Fruit fly (Drosophila melanogaster) whole organism, embryonic: ENCODE measurements around the gene CG14286.

Experiments
- Atf-2 ChIP-seq: fragments of 200-800 bp; sonication (Bioruptor generic); optimal IDR thresholded peaks from 2 replicates; lab custom pipeline; 2016; ENCODE audit warnings: missing biosample characterization, missing genetic modification characterization
- CG1024 ChIP-seq: fragments of 200-800 bp; sonication (Bioruptor generic); IDR thresholded peaks from 2 replicates; pipeline ENCODE4 v1.3.6; 2022; ENCODE audit warnings: missing biosample characterization, missing genetic modification characterization
- CG10431 ChIP-seq: fragments of 200-800 bp; sonication (Bioruptor generic); optimal IDR thresholded peaks from 3 replicates; lab custom pipeline; 2018; ENCODE audit warnings: missing biosample characterization, mild to moderate bottlenecking, missing genetic modification characterization
- CG10543 ChIP-seq: fragments of 200-800 bp; sonication (Bioruptor generic); optimal IDR thresholded peaks from 3 replicates; lab custom pipeline; 2017; ENCODE audit warnings: missing biosample characterization, mild to moderate bottlenecking, missing genetic modification characterization, moderate library complexity
- CG10565 ChIP-seq: fragments of 200-800 bp; sonication (Bioruptor generic); optimal IDR thresholded peaks from 3 replicates; lab custom pipeline; 2016; ENCODE audit warnings: missing biosample characterization, mild to moderate bottlenecking, missing genetic modification characterization
- CG11504 ChIP-seq: fragments of 200-800 bp; sonication (Bioruptor generic); optimal IDR thresholded peaks from 3 replicates; lab custom pipeline; 2019; ENCODE audit warnings: missing biosample characterization, mild to moderate bottlenecking, missing genetic modification characterization, moderate library complexity
- CG11723 ChIP-seq: fragments of 200-800 bp; sonication (Bioruptor generic); optimal IDR thresholded peaks from 2 replicates; lab custom pipeline; 2017; ENCODE audit warnings: missing biosample characterization, mild to moderate bottlenecking, missing genetic modification characterization
- CG12155 ChIP-seq: fragments of 200-800 bp; sonication (Bioruptor generic); optimal IDR thresholded peaks from 3 replicates; lab custom pipeline; 2016; ENCODE audit warnings: missing biosample characterization, missing genetic modification characterization
- CG12744 ChIP-seq: fragments of 200-800 bp; sonication (Bioruptor generic); optimal IDR thresholded peaks from 2 replicates; lab custom pipeline; 2016; ENCODE audit warnings: missing biosample characterization, missing genetic modification characterization
- CG14014 ChIP-seq: fragments of 200-800 bp; sonication (Bioruptor generic); IDR thresholded peaks from 2 replicates; pipeline ENCODE4 v1.3.6; 2022; ENCODE audit warnings: missing biosample characterization, missing genetic modification characterization
- CG15011 ChIP-seq: fragments of 200-800 bp; sonication (Bioruptor generic); optimal IDR thresholded peaks from 3 replicates; lab custom pipeline; 2018; ENCODE audit warnings: missing biosample characterization, mild to moderate bottlenecking, missing genetic modification characterization
- CG17802 ChIP-seq: fragments of 200-800 bp; sonication (Bioruptor generic); optimal IDR thresholded peaks from 2 replicates; lab custom pipeline; 2018; ENCODE audit warnings: missing biosample characterization, mild to moderate bottlenecking, missing genetic modification characterization, moderate library complexity
- CG2116 ChIP-seq: fragments of 200-800 bp; sonication (Bioruptor generic); optimal IDR thresholded peaks from 3 replicates; lab custom pipeline; 2018; ENCODE audit warnings: missing biosample characterization, mild to moderate bottlenecking, missing genetic modification characterization
- CG2678 ChIP-seq: fragments of 200-800 bp; sonication (Bioruptor generic); optimal IDR thresholded peaks from 3 replicates; lab custom pipeline; 2019; ENCODE audit warnings: missing biosample characterization, mild to moderate bottlenecking, missing genetic modification characterization, moderate library complexity
- CG2875 ChIP-seq: fragments of 200-800 bp; sonication (Bioruptor generic); optimal IDR thresholded peaks from 2 replicates; lab custom pipeline; 2017; ENCODE audit warnings: missing biosample characterization, mild to moderate bottlenecking, missing genetic modification characterization, missing genetic modification reagents
- CG3726 ChIP-seq: fragments of 200-800 bp; sonication (Bioruptor generic); IDR thresholded peaks from 3 replicates; pipeline ENCODE4, ENCODE4 v1.3.6; 2022; ENCODE audit warnings: missing biosample characterization, missing genetic modification characterization
- CG43689 ChIP-seq: fragments of 200-800 bp; sonication (Bioruptor generic); IDR thresholded peaks from 2 replicates; pipeline ENCODE4 v1.3.6; 2022; ENCODE audit warnings: missing biosample characterization, missing genetic modification characterization
- CG4404 ChIP-seq: fragments of 200-800 bp; sonication (Bioruptor generic); IDR thresholded peaks from 2 replicates; pipeline ENCODE4 v1.3.6; 2022; ENCODE audit warnings: missing biosample characterization, missing genetic modification characterization
- CG4424 ChIP-seq: fragments of 200-800 bp; sonication (Bioruptor generic); optimal IDR thresholded peaks from 3 replicates; lab custom pipeline; 2016; ENCODE audit warnings: missing biosample characterization, missing genetic modification characterization
- CG5180 ChIP-seq: fragments of 200-800 bp; sonication (Bioruptor generic); optimal IDR thresholded peaks from 3 replicates; lab custom pipeline; 2017; ENCODE audit warnings: missing biosample characterization, missing genetic modification characterization, mild to moderate bottlenecking, moderate library complexity, missing genetic modification reagents
- CG5245 ChIP-seq: fragments of 200-800 bp; sonication (Bioruptor generic); optimal IDR thresholded peaks from 3 replicates; lab custom pipeline; 2016; ENCODE audit warnings: missing biosample characterization, missing genetic modification characterization
- CG6813 ChIP-seq: fragments of 200-800 bp; sonication (Bioruptor generic); optimal IDR thresholded peaks from 2 replicates; lab custom pipeline; 2017; ENCODE audit warnings: missing biosample characterization, missing genetic modification characterization, mild to moderate bottlenecking, moderate library complexity, missing genetic modification reagents
- CG8290 ChIP-seq, 3 experiments: fragments of 200-800 bp; sonication (Bioruptor generic); optimal IDR thresholded peaks; 2 replicates each; lab custom pipeline; 2016 to 2019; ENCODE audit warnings: missing biosample characterization in 3 of 3, missing genetic modification characterization in 3 of 3, mild to moderate bottlenecking in 2 of 3, moderate library complexity in 1 of 3
- D ChIP-seq, 2 experiments: fragments of 200-800 bp in 1 of 2; fragments of >200 bp in 1 of 2; sonication (Bioruptor generic) in 1 of 2; optimal IDR thresholded peaks; 2 replicates in 1 of 2; 3 replicates in 1 of 2; lab custom pipeline; 2017; ENCODE audit warnings: mild to moderate bottlenecking in 1 of 2, missing biosample characterization in 1 of 2, missing genetic modification characterization in 1 of 2, missing genetic modification reagents in 1 of 2
- Dp ChIP-seq: fragments of 200-800 bp; sonication (Bioruptor generic); optimal IDR thresholded peaks from 2 replicates; lab custom pipeline; 2018; ENCODE audit warnings: missing biosample characterization, mild to moderate bottlenecking, missing genetic modification characterization, moderate library complexity
- E2f1 ChIP-seq: fragments of 200-800 bp; sonication (Bioruptor generic); IDR thresholded peaks from 2 replicates; pipeline ENCODE4 v1.3.6; 2022; ENCODE audit warnings: missing biosample characterization, missing genetic modification characterization
- E2f2 ChIP-seq: fragments of 200-800 bp; sonication (Bioruptor generic); IDR thresholded peaks from 2 replicates; pipeline ENCODE4 v1.3.6; 2022; ENCODE audit warnings: missing biosample characterization, missing genetic modification characterization
- Med ChIP-seq: fragments of 200-800 bp; sonication (Bioruptor generic); peaks from one replicate; lab custom pipeline; 2016; ENCODE audit warnings: missing biosample characterization, missing genetic modification characterization, mild to moderate bottlenecking, inconsistent platforms, moderate library complexity
- Meics ChIP-seq: fragments of 200-800 bp; sonication (Bioruptor generic); optimal IDR thresholded peaks from 2 replicates; lab custom pipeline; 2017; ENCODE audit warnings: missing biosample characterization, mild to moderate bottlenecking, missing genetic modification characterization
- Nf-YC ChIP-seq: fragments of 200-800 bp; optimal IDR thresholded peaks from 3 replicates; lab custom pipeline; 2019; ENCODE audit warnings: missing biosample characterization, mild to moderate bottlenecking, missing genetic modification characterization, moderate library complexity
- Sox102F ChIP-seq: fragments of 200-800 bp; sonication (Bioruptor generic); optimal IDR thresholded peaks from 2 replicates; lab custom pipeline; 2018; ENCODE audit warnings: missing biosample characterization, mild to moderate bottlenecking, missing genetic modification characterization, moderate library complexity
- Stat92E ChIP-seq, 3 experiments: fragments of >200 bp in 2 of 3; fragments of 200-800 bp in 1 of 3; sonication (Bioruptor generic) in 1 of 3; optimal IDR thresholded peaks; 2 replicates each; lab custom pipeline; 2017 to 2019; ENCODE audit warnings: missing biosample characterization in 3 of 3, missing genetic modification characterization in 3 of 3, mild to moderate bottlenecking in 1 of 3, moderate library complexity in 1 of 3
- abd-A ChIP-seq: fragments of 200-800 bp; sonication (Bioruptor generic); optimal IDR thresholded peaks from 3 replicates; lab custom pipeline; 2019; ENCODE audit warnings: missing biosample characterization, mild to moderate bottlenecking, missing genetic modification characterization, moderate library complexity
- br ChIP-seq: fragments of >200 bp; optimal IDR thresholded peaks from 2 replicates; lab custom pipeline; 2017
- dmrt11E ChIP-seq: fragments of 200-800 bp; sonication (Bioruptor generic); optimal IDR thresholded peaks from 3 replicates; lab custom pipeline; 2018; ENCODE audit warnings: missing biosample characterization, mild to moderate bottlenecking, missing genetic modification characterization, moderate library complexity
- gcm2 ChIP-seq: fragments of 200-800 bp; sonication (Bioruptor generic); optimal IDR thresholded peaks from 2 replicates; lab custom pipeline; 2016; ENCODE audit warnings: missing biosample characterization, missing genetic modification characterization
- gsb-n ChIP-seq: fragments of 200-800 bp; sonication (Bioruptor generic); optimal IDR thresholded peaks from 3 replicates; lab custom pipeline; 2018; ENCODE audit warnings: missing biosample characterization, mild to moderate bottlenecking, missing genetic modification characterization
- kni ChIP-seq: fragments of 200-800 bp; sonication (Bioruptor generic); optimal IDR thresholded peaks from 3 replicates; lab custom pipeline; 2017; ENCODE audit warnings: mild to moderate bottlenecking, missing biosample characterization, missing genetic modification reagents, missing genetic modification characterization
- lmd ChIP-seq: fragments of 200-800 bp; sonication (Bioruptor generic); IDR thresholded peaks from 2 replicates; pipeline ENCODE4 v1.3.6; 2022; ENCODE audit warnings: missing biosample characterization, missing genetic modification characterization
- nerfin-1 ChIP-seq: fragments of 200-800 bp; sonication (Bioruptor generic); optimal IDR thresholded peaks from 3 replicates; lab custom pipeline; 2019; ENCODE audit warnings: missing biosample characterization, mild to moderate bottlenecking, missing genetic modification characterization, moderate library complexity
- pita ChIP-seq: fragments of 200-800 bp; sonication (Bioruptor generic); optimal IDR thresholded peaks from 2 replicates; lab custom pipeline; 2017; ENCODE audit warnings: missing biosample characterization, mild to moderate bottlenecking, missing genetic modification characterization
- row ChIP-seq: fragments of 200-800 bp; sonication (Bioruptor generic); IDR thresholded peaks from 3 replicates; pipeline ENCODE4 v1.3.6; 2022; ENCODE audit warnings: missing biosample characterization, missing genetic modification characterization
- salm ChIP-seq: fragments of 200-800 bp; sonication (Bioruptor generic); optimal IDR thresholded peaks from 2 replicates; lab custom pipeline; 2018; ENCODE audit warnings: missing biosample characterization, mild to moderate bottlenecking, missing genetic modification characterization
- scrt ChIP-seq: fragments of 200-800 bp; sonication (Bioruptor generic); optimal IDR thresholded peaks from 2 replicates; lab custom pipeline; 2018; ENCODE audit warnings: missing biosample characterization, mild to moderate bottlenecking, missing genetic modification characterization, moderate library complexity
- sd ChIP-seq: fragments of 200-800 bp; sonication (Bioruptor generic); optimal IDR thresholded peaks from 3 replicates; lab custom pipeline; 2018; ENCODE audit warnings: missing biosample characterization, mild to moderate bottlenecking, missing genetic modification characterization, moderate library complexity
- sob ChIP-seq: fragments of 200-800 bp; sonication (Bioruptor generic); IDR thresholded peaks from 2 replicates; pipeline ENCODE4 v1.3.6; 2022; ENCODE audit warnings: missing biosample characterization, missing genetic modification characterization
- wor ChIP-seq: fragments of 200-800 bp; sonication (Bioruptor generic); IDR thresholded peaks from 2 replicates; pipeline ENCODE4 v1.3.6; 2022; ENCODE audit warnings: missing biosample characterization, missing genetic modification characterization
- zen ChIP-seq: fragments of 200-800 bp; sonication (Bioruptor generic); optimal IDR thresholded peaks from 3 replicates; lab custom pipeline; 2018; ENCODE audit warnings: missing biosample characterization, mild to moderate bottlenecking, missing genetic modification characterization, moderate library complexity

The CG14286 gene

dm6 chr3R:19017318-19018043 lies 6.4 kb upstream of the CG14286 start (continued):
- TF ChIP-seq Atf-2 (GFP tag; lab: Kevin White, UChicago) (no peak), Stat92E (GFP tag; optimal IDR thresholded peaks at IDR 0.05; lab: Kevin White, UChicago) (no peak), E2f1 (GFP tag; lab: Robert Waterston, UW) (no peak), CG6813 (no peak), CG11504 (peak; percentile 87), kni (GFP tag; lab: Kevin White, UChicago) (no peak), CG8290 (GFP tag; optimal IDR thresholded peaks at IDR 0.05; lab: Kevin White, UChicago) (no peak), CG8290 (tag; optimal IDR thresholded peaks at IDR 0.05; lab: Kevin White, UChicago) (no peak), lmd (no peak), CG10543 (peak; percentile 3), D (optimal IDR thresholded peaks at IDR 0.05; lab: Kevin White, UChicago) (no peak), D (GFP tag; optimal IDR thresholded peaks at IDR 0.05; lab: Kevin White, UChicago) (no peak), CG4424 (no peak), E2f2 (GFP tag; lab: Robert Waterston, UW) (peak; percentile 64), zen (tag; lab: Kevin White, UChicago) (no peak), CG12744 (GFP tag; lab: Kevin White, UChicago) (no peak), CG5245 (GFP tag; lab: Kevin White, UChicago) (no peak), sob (GFP tag; lab: Robert Waterston, UW) (0 out of 2 replicates have a peak, but pooled peaks have one; percentile 15), CG2116 (peak; percentile 18), Nf-YC (tag; lab: Kevin White, UChicago) (peak; percentile 44), gcm2 (GFP tag; lab: Kevin White, UChicago) (no peak), CG43689 (GFP tag; lab: Robert Waterston, UW) (no peak), CG5180 (GFP tag; lab: Kevin White, UChicago) (no peak), Med (GFP tag; lab: Kevin White, UChicago) (peak; percentile 61), br (lab: Kevin White, UChicago) (no peak), gsb-n (no peak), nerfin-1 (tag; lab: Kevin White, UChicago) (peak; percentile 97), Dp (GFP tag; lab: Kevin White, UChicago) (peak; percentile 49), Meics (no peak), dmrt11E (tag; lab: Kevin White, UChicago) (no peak), scrt (GFP tag; lab: Kevin White, UChicago) (peak; percentile 7), CG2678 (tag; lab: Kevin White, UChicago) (no peak), CG4404 (GFP tag; lab: Robert Waterston, UW) (0 out of 2 replicates have a peak, but pooled peaks have one; percentile 15), wor (GFP tag; lab: Robert Waterston, UW) (no peak), CG3726 (GFP tag; lab: Robert Waterston, UW) (no peak), CG10565 (GFP tag; lab: Kevin White, UChicago) (no peak), CG12155 (GFP tag; lab: Kevin White, UChicago) (peak; percentile 25), CG15011 (GFP tag; lab: Kevin White, UChicago) (no peak), CG1024 (GFP tag; lab: Robert Waterston, UW) (no peak), CG14014 (GFP tag; lab: Robert Waterston, UW) (no peak), pita (peak; percentile 18), CG10431 (GFP tag; lab: Kevin White, UChicago) (peak; percentile 83), salm (tag; lab: Kevin White, UChicago) (no peak), sd (tag; lab: Kevin White, UChicago) (peak; percentile 36), CG17802 (tag; lab: Kevin White, UChicago) (no peak), CG2875 (no peak), CG11723 (no peak), abd-A (no peak), Sox102F (GFP tag; lab: Kevin White, UChicago) (no peak), row (peak; percentile 42; the same call in 2 of the 3 replicates)
